Worm (Caenorhabditis elegans) whole organism, late embryonic: Measurements from ENCODE around the gene twk-40.

Experiments
- F13H6.1 ChIP-seq: sonication (generic microtip); optimal IDR thresholded peaks from 2 replicates; lab custom pipeline; 2016; ENCODE audit warnings: missing genetic modification characterization, missing compliant biosample characterization
- T23F11.4 ChIP-seq: fragments of 200-800 bp; sonication (Bioruptor generic); optimal IDR thresholded peaks from 2 replicates; lab custom pipeline; 2018; ENCODE audit warnings: mild to moderate bottlenecking, missing genetic modification characterization, missing compliant biosample characterization
- Y22D7AL.16 ChIP-seq: sonication (generic microtip); optimal IDR thresholded peaks from 2 replicates; lab custom pipeline; 2016; ENCODE audit warnings: missing genetic modification characterization, missing compliant biosample characterization
- ama-1 ChIP-seq: fragments of 150-350 bp; optimal IDR thresholded peaks from 2 replicates; lab custom pipeline; 2014
- ceh-14 ChIP-seq: sonication (generic microtip); optimal IDR thresholded peaks from 2 replicates; lab custom pipeline; 2016; ENCODE audit warnings: missing genotype, missing genetic modification characterization, missing compliant biosample characterization
- ceh-2 ChIP-seq: sonication (generic microtip); optimal IDR thresholded peaks from 2 replicates; lab custom pipeline; 2016; ENCODE audit warnings: missing genotype, missing genetic modification characterization, missing compliant biosample characterization
- ceh-31 ChIP-seq: sonication (generic microtip); optimal IDR thresholded peaks from 2 replicates; lab custom pipeline; 2016; ENCODE audit warnings: missing genetic modification characterization, missing compliant biosample characterization
- ceh-34 ChIP-seq: sonication (generic microtip); optimal IDR thresholded peaks from 2 replicates; lab custom pipeline; 2016; ENCODE audit warnings: mild to moderate bottlenecking, missing genetic modification characterization, missing compliant biosample characterization
- ceh-45 ChIP-seq: fragments of 200-800 bp; sonication (Bioruptor generic); IDR thresholded peaks from 2 replicates; pipeline ENCODE4 v1.3.6; 2022; ENCODE audit warnings: missing genetic modification reagents, missing genetic modification characterization, missing compliant biosample characterization
- ceh-9 ChIP-seq: sonication (generic microtip); optimal IDR thresholded peaks from 2 replicates; lab custom pipeline; 2016; ENCODE audit warnings: mild to moderate bottlenecking, missing genetic modification characterization, inconsistent platforms, missing compliant biosample characterization
- che-1 ChIP-seq: sonication (generic microtip); optimal IDR thresholded peaks from 2 replicates; lab custom pipeline; 2016; ENCODE audit warnings: mild to moderate bottlenecking, missing genetic modification characterization, missing compliant biosample characterization
- dmd-4 ChIP-seq: sonication (generic microtip); optimal IDR thresholded peaks from 2 replicates; lab custom pipeline; 2016; ENCODE audit warnings: borderline replicate concordance, missing genetic modification characterization, missing compliant biosample characterization
- dve-1 ChIP-seq: sonication (generic microtip); optimal IDR thresholded peaks from 2 replicates; lab custom pipeline; 2017; ENCODE audit warnings: antibody characterized with exemption, mild to moderate bottlenecking, missing genetic modification characterization, missing compliant biosample characterization
- eyg-1 ChIP-seq: sonication (generic microtip); optimal IDR thresholded peaks from 2 replicates; lab custom pipeline; 2016; ENCODE audit warnings: missing genotype, missing genetic modification characterization, missing compliant biosample characterization
- hlh-15 ChIP-seq: sonication (generic microtip); optimal IDR thresholded peaks from 2 replicates; lab custom pipeline; 2016; ENCODE audit warnings: missing genetic modification characterization, missing compliant biosample characterization
- hlh-30 ChIP-seq: sonication (generic microtip); optimal IDR thresholded peaks from 2 replicates; lab custom pipeline; 2017; ENCODE audit warnings: antibody characterized with exemption, missing genetic modification characterization, missing compliant biosample characterization; ENCODE audit not compliant: insufficient read depth
- hlh-6 ChIP-seq: sonication (generic microtip); optimal IDR thresholded peaks from 2 replicates; lab custom pipeline; 2016; ENCODE audit warnings: missing genotype, missing genetic modification characterization, missing compliant biosample characterization
- hlh-8 ChIP-seq: sonication (generic microtip); optimal IDR thresholded peaks from 2 replicates; lab custom pipeline; 2016; ENCODE audit warnings: missing genotype, missing genetic modification characterization, missing compliant biosample characterization
- lim-6 ChIP-seq: sonication (generic microtip); optimal IDR thresholded peaks from 2 replicates; lab custom pipeline; 2016; ENCODE audit warnings: missing genetic modification characterization, missing compliant biosample characterization
- nfya-1 ChIP-seq: sonication (generic microtip); optimal IDR thresholded peaks from 2 replicates; lab custom pipeline; 2017; ENCODE audit warnings: missing genetic modification characterization, mild to moderate bottlenecking, missing compliant biosample characterization, antibody characterized with exemption, moderate library complexity
- nhr-11 ChIP-seq: fragments of 150-350 bp; optimal IDR thresholded peaks from 2 replicates; lab custom pipeline; 2014; ENCODE audit warnings: missing biosample characterization, missing genetic modification characterization
- nhr-232 ChIP-seq: sonication (generic microtip); optimal IDR thresholded peaks from 2 replicates; lab custom pipeline; 2016; ENCODE audit warnings: missing genetic modification characterization, missing compliant biosample characterization
- pax-1 ChIP-seq: fragments of 150-350 bp; optimal IDR thresholded peaks from 2 replicates; lab custom pipeline; 2014; ENCODE audit warnings: missing biosample characterization, missing genetic modification characterization
- pha-2 ChIP-seq: sonication (generic microtip); optimal IDR thresholded peaks from 2 replicates; lab custom pipeline; 2017; ENCODE audit warnings: mild to moderate bottlenecking, missing genetic modification characterization, missing compliant biosample characterization
- pha-4 ChIP-seq: fragments of 150-350 bp; optimal IDR thresholded peaks from 2 replicates; lab custom pipeline; 2018; ENCODE audit warnings: missing biosample characterization, missing genetic modification reagents, missing genetic modification characterization
- pqm-1 ChIP-seq: sonication (generic microtip); optimal IDR thresholded peaks from 2 replicates; lab custom pipeline; 2016; ENCODE audit warnings: missing genetic modification characterization, missing compliant biosample characterization
- pros-1 ChIP-seq: fragments of 150-350 bp; optimal IDR thresholded peaks from 2 replicates; lab custom pipeline; 2014; ENCODE audit warnings: missing biosample characterization, missing genetic modification reagents, missing genetic modification characterization
- rnt-1 ChIP-seq: sonication (generic microtip); optimal IDR thresholded peaks from 2 replicates; lab custom pipeline; 2016; ENCODE audit warnings: missing genetic modification characterization, missing compliant biosample characterization
- sdc-2 ChIP-seq: sonication (generic microtip); optimal IDR thresholded peaks from 2 replicates; lab custom pipeline; 2016; ENCODE audit warnings: missing genotype, missing genetic modification characterization, missing compliant biosample characterization
- sox-4 ChIP-seq: sonication (generic microtip); optimal IDR thresholded peaks from 2 replicates; lab custom pipeline; 2017; ENCODE audit warnings: mild to moderate bottlenecking, missing genetic modification characterization, inconsistent platforms, missing compliant biosample characterization
- tbx-2 ChIP-seq: sonication (generic microtip); optimal IDR thresholded peaks from 2 replicates; lab custom pipeline; 2016; ENCODE audit warnings: missing genetic modification characterization, missing compliant biosample characterization
- ttx-3 ChIP-seq: sonication (generic microtip); optimal IDR thresholded peaks from 2 replicates; lab custom pipeline; 2016; ENCODE audit warnings: missing genetic modification reagents, missing genetic modification characterization, missing compliant biosample characterization
- unc-3 ChIP-seq, 2 experiments: fragments of 200-800 bp in 1 of 2; sonication (Bioruptor generic) in 1 of 2; sonication (generic microtip) in 1 of 2; conservative IDR thresholded peaks in 1 of 2; optimal IDR thresholded peaks in 1 of 2; 2 replicates each; pipeline versions ENCODE4 v1.3.6 to Lab custom; 2016 to 2022; ENCODE audit warnings: missing compliant biosample characterization in 2 of 2, missing genetic modification characterization in 2 of 2, missing genetic modification reagents in 1 of 2
- unc-42 ChIP-seq: sonication (generic microtip); optimal IDR thresholded peaks from 2 replicates; lab custom pipeline; 2016; ENCODE audit warnings: missing genotype, missing genetic modification characterization, missing compliant biosample characterization
- unc-55 ChIP-seq: sonication (generic microtip); optimal IDR thresholded peaks from 2 replicates; lab custom pipeline; 2017; ENCODE audit warnings: missing biosample characterization, missing genetic modification reagents, missing genetic modification characterization
- unc-86 ChIP-seq: sonication (generic microtip); optimal IDR thresholded peaks from 2 replicates; lab custom pipeline; 2016; ENCODE audit warnings: missing genetic modification characterization, missing compliant biosample characterization
- zip-5 ChIP-seq: sonication (generic microtip); optimal IDR thresholded peaks from 2 replicates; lab custom pipeline; 2016; ENCODE audit warnings: missing genetic modification characterization, missing compliant biosample characterization

Gene twk-40

DNA sequence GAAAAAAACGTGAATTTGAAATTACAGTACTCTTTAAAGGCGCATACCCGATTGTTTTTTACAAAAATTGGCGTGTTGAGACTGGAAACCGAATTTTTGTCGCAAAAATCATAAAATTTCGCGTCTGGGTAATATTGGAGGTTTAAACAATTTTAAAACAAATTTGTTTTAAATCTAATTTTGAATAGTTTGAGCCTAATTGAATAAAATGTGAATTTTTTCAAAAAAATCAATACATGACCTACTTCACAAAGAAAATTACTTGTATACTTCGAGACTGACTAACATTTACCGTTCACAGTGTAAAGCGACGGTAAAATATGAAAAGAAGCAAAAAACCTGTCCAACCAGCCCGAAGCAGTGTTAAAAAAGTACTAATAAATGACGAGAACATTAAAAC lies 35.0 kb downstream of the twk-40 start:
- no peak for TF ChIP-seq sox-4
- TF ChIP-seq hlh-8 (tag; lab: Kevin White, UChicago) = no peak
- TF ChIP-seq che-1 (tag; lab: Kevin White, UChicago) = no peak
- TF ChIP-seq eyg-1 (tag; lab: Kevin White, UChicago) = no peak
- TF ChIP-seq ama-1 = no peak
- no peak for TF ChIP-seq dve-1 (tag; lab: Kevin White, UChicago)
- TF ChIP-seq pax-1 (tag; lab: Kevin White, UChicago) = no peak
- no peak for TF ChIP-seq zip-5 (tag; lab: Kevin White, UChicago)
- TF ChIP-seq ceh-9 (tag; lab: Kevin White, UChicago) = no peak

DNA sequence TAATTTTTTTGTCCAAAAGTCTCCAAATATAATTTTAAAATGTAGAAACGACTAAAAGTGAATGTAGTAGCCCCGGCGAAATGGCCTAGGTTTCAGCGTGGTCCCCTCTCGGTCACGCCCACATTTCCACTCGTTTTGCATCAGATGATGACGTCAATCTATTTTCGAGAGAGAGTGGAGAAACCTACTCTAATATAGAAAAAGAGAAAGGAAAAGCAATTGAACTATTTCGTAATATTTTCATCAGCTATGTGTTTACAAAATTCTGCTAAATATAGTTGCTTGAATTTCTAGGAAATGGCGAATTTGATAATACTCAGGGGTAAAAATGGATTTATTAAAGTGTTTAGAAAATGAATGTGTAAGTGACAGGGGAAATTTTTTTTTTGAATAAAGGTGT lies 36.5 kb downstream of the twk-40 start:
- TF ChIP-seq hlh-15 (tag; lab: Kevin White, UChicago) (no peak), unc-42 (peak; percentile 15)
- TF ChIP-seq, all 69 proteins: peak for 1

- TF ChIP-seq ama-1 = no peak
- no peak for TF ChIP-seq ceh-2 (tag; lab: Kevin White, UChicago)
- no peak for TF ChIP-seq pqm-1 (tag; lab: Kevin White, UChicago)
- no peak for TF ChIP-seq pha-4 (tag; lab: Kevin White, UChicago)
- no peak for TF ChIP-seq pax-1 (tag; lab: Kevin White, UChicago)
- no peak for TF ChIP-seq rnt-1 (tag; lab: Kevin White, UChicago)
- no peak for TF ChIP-seq ceh-45 (GFP tag; lab: Robert Waterston, UW)
- TF ChIP-seq hlh-6 (tag; lab: Kevin White, UChicago) = no peak
- no peak for TF ChIP-seq F13H6.1 (tag; lab: Kevin White, UChicago)
- no peak for TF ChIP-seq ttx-3 (tag; lab: Kevin White, UChicago)
- TF ChIP-seq lim-6 (tag; lab: Kevin White, UChicago) = no peak
- no peak for TF ChIP-seq dve-1 (tag; lab: Kevin White, UChicago)
- TF ChIP-seq sdc-2 = no peak
- no peak for TF ChIP-seq nfya-1 (tag; lab: Kevin White, UChicago)
- no peak for TF ChIP-seq ceh-34 (tag; lab: Kevin White, UChicago)
- TF ChIP-seq Y22D7AL.16 (tag; lab: Kevin White, UChicago) = no peak
- no peak for TF ChIP-seq pha-2 (tag; lab: Kevin White, UChicago)
- TF ChIP-seq zip-5 (tag; lab: Kevin White, UChicago) = no peak
- no peak for TF ChIP-seq hlh-8 (tag; lab: Kevin White, UChicago)
- no peak for TF ChIP-seq unc-86 (tag; lab: Kevin White, UChicago)
- TF ChIP-seq, all 69 proteins: peak for 0
Measured at ce11 chrIII:13455207-13455606, 37.1 kb downstream of the twk-40 start, which contains the start of gene cua-1. Gene cua-1, minus strand, starts transcription at chrIII:13455307.

ce11 chrIII:13452824-13453223 lies 39.5 kb downstream of the twk-40 start:
- TF ChIP-seq nhr-11 (tag; lab: Kevin White, UChicago) (no peak), tbx-2 (tag; lab: Kevin White, UChicago) (no peak), F13H6.1 (tag; lab: Kevin White, UChicago) (no peak), ceh-9 (tag; lab: Kevin White, UChicago) (no peak), dmd-4 (tag; lab: Kevin White, UChicago) (no peak), unc-55 (GFP tag; lab: Kevin White, UChicago) (no peak), zip-5 (tag; lab: Kevin White, UChicago) (no peak), pros-1 (tag; lab: Kevin White, UChicago) (no peak), ama-1 (no peak), pha-2 (tag; lab: Kevin White, UChicago) (no peak), nhr-232 (tag; lab: Kevin White, UChicago) (no peak), ceh-31 (tag; lab: Kevin White, UChicago) (no peak), T23F11.4 (GFP tag; lab: Kevin White, UChicago) (no peak), hlh-30 (tag; lab: Kevin White, UChicago) (no peak), pqm-1 (tag; lab: Kevin White, UChicago) (no peak), unc-3 (GFP tag; conservative IDR thresholded peaks at IDR 0.05; lab: Robert Waterston, UW) (no peak), unc-3 (tag; optimal IDR thresholded peaks at IDR 0.05; lab: Kevin White, UChicago) (no peak), ceh-14 (tag; lab: Kevin White, UChicago) (no peak)
